Fruit fly (Drosophila melanogaster): ENCODE measurements around the gene prg.

Gene prg

DNA sequence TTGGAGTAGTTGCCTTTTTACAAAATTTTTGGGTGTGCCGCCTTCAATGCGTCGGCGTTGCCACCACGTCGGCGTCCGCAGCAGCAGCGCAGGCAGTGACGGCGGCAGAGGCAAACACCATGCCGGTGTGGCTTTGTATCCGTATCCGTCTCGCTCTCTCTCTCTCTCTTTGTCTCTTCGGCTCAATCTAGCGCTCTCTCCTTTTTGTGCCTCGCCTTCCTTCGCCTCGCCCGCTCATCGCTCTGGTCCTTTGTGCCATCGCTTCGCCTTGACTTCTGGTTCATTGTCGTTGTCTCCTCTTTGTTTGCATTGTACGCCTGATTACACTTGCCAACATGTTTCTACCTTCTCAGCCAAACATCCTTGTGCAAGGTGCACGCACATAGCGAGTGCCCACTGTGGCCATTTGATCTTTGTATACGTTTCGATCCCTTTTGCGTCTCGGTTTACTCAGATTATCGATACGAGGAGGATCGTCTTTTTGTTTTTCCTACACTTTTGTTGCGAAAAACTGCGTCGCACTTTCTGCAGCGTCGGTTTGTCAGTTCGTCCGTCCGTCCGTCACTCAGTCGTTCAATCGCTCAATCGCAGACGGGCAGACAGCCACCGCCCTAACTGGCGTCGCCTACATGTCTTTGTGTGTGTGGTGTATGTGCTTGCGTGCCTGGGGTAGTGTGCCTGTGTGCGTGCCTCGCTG lies 47.8 kb upstream of the prg start:
- peak; percentile 59 for TF ChIP-seq HLH106 (tag; optimal IDR thresholded peaks at IDR 0.05)
- TF ChIP-seq fru (GFP tag; optimal IDR thresholded peaks at IDR 0.05), result peak; percentile 84
- TF ChIP-seq foxo (GFP tag; optimal IDR thresholded peaks at IDR 0.05), result peak in 1 of 2 experiments; percentile 84
- peak; percentile 81 for TF ChIP-seq ey (GFP tag; optimal IDR thresholded peaks at IDR 0.05)
- peak; percentile 71 for TF ChIP-seq rgr (GFP tag; optimal IDR thresholded peaks at IDR 0.05)
- peak; percentile 79 for TF ChIP-seq Hnf4 (GFP tag; optimal IDR thresholded peaks at IDR 0.05)
- no peak for TF ChIP-seq GATAd (GFP tag; optimal IDR thresholded peaks at IDR 0.05)
- TF ChIP-seq brk (GFP tag; optimal IDR thresholded peaks at IDR 0.05), result peak; percentile 37
- peak; percentile 77 for TF ChIP-seq Dif (GFP tag; optimal IDR thresholded peaks at IDR 0.05; ENCODE audit: partially characterized antibody)
- TF ChIP-seq Mio (GFP tag; optimal IDR thresholded peaks at IDR 0.05), result no peak
- TF ChIP-seq Jra (GFP tag; optimal IDR thresholded peaks at IDR 0.05), result peak; percentile 60
- no peak for TF ChIP-seq sv (GFP tag; optimal IDR thresholded peaks at IDR 0.05)
- no peak for TF ChIP-seq CrebA (GFP tag; optimal IDR thresholded peaks at IDR 0.05; ENCODE audit: borderline replicate concordance)
- TF ChIP-seq dl (GFP tag; optimal IDR thresholded peaks at IDR 0.05; ENCODE audit: insufficient read depth in 1 of 2, partially characterized antibody in 2 of 2), result peak; percentile 83 to 87
- TF ChIP-seq h (GFP tag; optimal IDR thresholded peaks at IDR 0.05), result peak; percentile 81
- TF ChIP-seq Rel (GFP tag; optimal IDR thresholded peaks at IDR 0.05), result no peak
- TF ChIP-seq Rel (tag; optimal IDR thresholded peaks at IDR 0.05), result peak; percentile 52
- no peak for TF ChIP-seq tai (GFP tag; optimal IDR thresholded peaks at IDR 0.05)
- TF ChIP-seq pan (optimal IDR thresholded peaks at IDR 0.05), result no peak
- no peak for TF ChIP-seq Abd-B (GFP tag; optimal IDR thresholded peaks at IDR 0.05)
- TF ChIP-seq Myc (optimal IDR thresholded peaks at IDR 0.05), result no peak
- TF ChIP-seq lola (GFP tag; optimal IDR thresholded peaks at IDR 0.05), result no peak
- TF ChIP-seq psq (GFP tag; optimal IDR thresholded peaks at IDR 0.05), result peak; percentile 100
- TF ChIP-seq N (GFP tag; optimal IDR thresholded peaks at IDR 0.05), result no peak
- peak; percentile 64 for TF ChIP-seq woc (GFP tag; optimal IDR thresholded peaks at IDR 0.05)
- peak; percentile 14 for TF ChIP-seq Vsx2 (GFP tag; optimal IDR thresholded peaks at IDR 0.05; ENCODE audit: partially characterized antibody)
- TF ChIP-seq Sp1 (GFP tag; optimal IDR thresholded peaks at IDR 0.05), result peak; percentile 67
- TF ChIP-seq CG32264 (GFP tag; optimal IDR thresholded peaks at IDR 0.05), result peak; percentile 1
- TF ChIP-seq br (GFP tag; optimal IDR thresholded peaks at IDR 0.05), result peak; percentile 73
- peak; percentile 35 for TF ChIP-seq dmrt93B (GFP tag; optimal IDR thresholded peaks at IDR 0.05)
- no peak for TF ChIP-seq Hr83 (GFP tag; optimal IDR thresholded peaks at IDR 0.05; ENCODE audit: poor library complexity, severe bottlenecking)
- TF ChIP-seq Hr78 (GFP tag; optimal IDR thresholded peaks at IDR 0.05), result no peak
- peak; percentile 48 for TF ChIP-seq sage (GFP tag; optimal IDR thresholded peaks at IDR 0.05)
- peak; percentile 36 for TF ChIP-seq CG9705 (GFP tag; optimal IDR thresholded peaks at IDR 0.05)
- no peak for TF ChIP-seq usp (GFP tag; optimal IDR thresholded peaks at IDR 0.05)
- no peak for TF ChIP-seq jim (GFP tag; optimal IDR thresholded peaks at IDR 0.05)
- peak; percentile 49 for TF ChIP-seq OdsH (GFP tag; optimal IDR thresholded peaks at IDR 0.05)
- TF ChIP-seq Dfd (GFP tag; optimal IDR thresholded peaks at IDR 0.05), result no peak
- no peak for TF ChIP-seq dsf (GFP tag; optimal IDR thresholded peaks at IDR 0.05; ENCODE audit: borderline replicate concordance)

DNA sequence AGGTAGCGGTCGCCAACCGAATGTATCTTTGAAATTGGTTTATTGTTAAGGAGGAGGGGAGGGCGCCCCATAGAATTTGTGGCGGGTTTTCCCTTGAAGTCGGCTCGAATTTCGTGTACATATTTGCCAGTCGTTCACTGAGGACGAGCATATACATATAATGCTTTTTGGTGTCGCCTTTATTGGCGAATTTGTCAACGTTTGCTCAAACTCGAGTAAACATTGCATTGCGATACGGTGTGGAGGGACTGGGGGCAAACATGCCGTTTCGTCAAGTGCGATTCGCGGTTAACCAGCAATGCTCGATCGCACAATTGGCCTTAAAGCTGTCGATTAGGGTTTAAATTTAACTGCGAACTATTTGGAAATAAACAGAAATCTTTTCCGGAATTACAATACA lies 46.7 kb upstream of the prg start:
- TF ChIP-seq Jra (GFP tag; optimal IDR thresholded peaks at IDR 0.05) (no peak), foxo (GFP tag; optimal IDR thresholded peaks at IDR 0.05) (peak in 1 of 2 experiments; percentile 5), Hr83 (GFP tag; optimal IDR thresholded peaks at IDR 0.05; ENCODE audit: poor library complexity, severe bottlenecking) (peak; percentile 11), h (GFP tag; optimal IDR thresholded peaks at IDR 0.05) (peak; percentile 12), Vsx2 (GFP tag; optimal IDR thresholded peaks at IDR 0.05; ENCODE audit: partially characterized antibody) (no peak), OdsH (GFP tag; optimal IDR thresholded peaks at IDR 0.05) (peak; percentile 41), br (GFP tag; optimal IDR thresholded peaks at IDR 0.05) (no peak), Rel (GFP tag; optimal IDR thresholded peaks at IDR 0.05) (no peak), Rel (tag; optimal IDR thresholded peaks at IDR 0.05) (peak; percentile 48), usp (GFP tag; optimal IDR thresholded peaks at IDR 0.05) (no peak), rgr (GFP tag; optimal IDR thresholded peaks at IDR 0.05) (peak; percentile 26), HLH106 (tag; optimal IDR thresholded peaks at IDR 0.05) (peak; percentile 5), dmrt93B (GFP tag; optimal IDR thresholded peaks at IDR 0.05) (no peak), jim (GFP tag; optimal IDR thresholded peaks at IDR 0.05) (no peak), Sp1 (GFP tag; optimal IDR thresholded peaks at IDR 0.05) (peak; percentile 21), Abd-B (GFP tag; optimal IDR thresholded peaks at IDR 0.05) (no peak), Mio (GFP tag; optimal IDR thresholded peaks at IDR 0.05) (no peak), Hnf4 (GFP tag; optimal IDR thresholded peaks at IDR 0.05) (peak; percentile 6)

Data from whole organism, wandering third instar larva.